Worm (Caenorhabditis elegans) whole organism, young adult: Measurements from ENCODE around the gene Y38E10A.35.

ENCODE experiments used
- C06A6.2 ChIP-seq: fragments of 200-800 bp; sonication (Bioruptor generic); conservative IDR thresholded peaks from 2 replicates; pipeline ENCODE4 v1.3.6; 2022; ENCODE audit warnings: missing genetic modification characterization, missing compliant biosample characterization
- F10E7.11 ChIP-seq: sonication (generic microtip); optimal IDR thresholded peaks from 2 replicates; lab custom pipeline; 2017; ENCODE audit warnings: mild to moderate bottlenecking, missing genetic modification characterization, moderate library complexity, missing compliant biosample characterization
- F22D6.2 ChIP-seq: sonication (generic microtip); optimal IDR thresholded peaks from 2 replicates; lab custom pipeline; 2016; ENCODE audit warnings: mild to moderate bottlenecking, missing genetic modification characterization, missing compliant biosample characterization
- F57A8.1 ChIP-seq: fragments of 200-800 bp; sonication (Bioruptor generic); optimal IDR thresholded peaks from 2 replicates; lab custom pipeline; 2018; ENCODE audit warnings: mild to moderate bottlenecking, missing genetic modification characterization, moderate library complexity, missing compliant biosample characterization
- T26A5.8 ChIP-seq: sonication (generic microtip); optimal IDR thresholded peaks from 2 replicates; lab custom pipeline; 2016; ENCODE audit warnings: missing genetic modification characterization, missing compliant biosample characterization
- Y53F4B.3 ChIP-seq: fragments of 200-800 bp; sonication (Bioruptor generic); IDR thresholded peaks from 2 replicates; pipeline ENCODE4 v1.3.6; 2022; ENCODE audit warnings: missing genetic modification reagents, missing genetic modification characterization, missing compliant biosample characterization
- Y56A3A.18 ChIP-seq: fragments of 200-800 bp; sonication (Bioruptor generic); IDR thresholded peaks from 2 replicates; pipeline ENCODE4 v1.3.6; 2022; ENCODE audit warnings: missing genetic modification reagents, missing genetic modification characterization, missing compliant biosample characterization
- Y67H2A.10 ChIP-seq: fragments of 200-800 bp; sonication (Bioruptor generic); conservative IDR thresholded peaks from 2 replicates; pipeline ENCODE4 v1.3.6; 2022; ENCODE audit warnings: missing genetic modification reagents, missing genetic modification characterization, missing compliant biosample characterization
- Y95B8A.8 ChIP-seq: fragments of 200-800 bp; sonication (Bioruptor generic); IDR thresholded peaks from 2 replicates; pipeline ENCODE4 v1.3.6; 2022; ENCODE audit warnings: missing genetic modification reagents, missing genetic modification characterization, missing compliant biosample characterization
- akir-1 ChIP-seq: fragments of 200-800 bp; sonication (Bioruptor generic); optimal IDR thresholded peaks from 2 replicates; lab custom pipeline; 2018; ENCODE audit warnings: mild to moderate bottlenecking, missing genetic modification characterization, moderate library complexity, missing compliant biosample characterization
- aptf-2 ChIP-seq: fragments of 200-800 bp; sonication (Bioruptor generic); conservative IDR thresholded peaks from 2 replicates; pipeline ENCODE4 v1.3.6; 2022; ENCODE audit warnings: missing genetic modification reagents, missing genetic modification characterization, missing compliant biosample characterization
- attf-3 ChIP-seq: fragments of 200-800 bp; sonication (Bioruptor generic); conservative IDR thresholded peaks from 2 replicates; pipeline ENCODE4 v1.3.6; 2022; ENCODE audit warnings: missing genetic modification reagents, missing genetic modification characterization, missing compliant biosample characterization
- bed-2 ChIP-seq: fragments of 200-800 bp; sonication (Bioruptor generic); IDR thresholded peaks from 2 replicates; pipeline ENCODE4 v1.3.6; 2022; ENCODE audit warnings: missing genetic modification reagents, missing genetic modification characterization, missing compliant biosample characterization
- dox-1 ChIP-seq: fragments of 200-800 bp; sonication (Bioruptor generic); IDR thresholded peaks from 2 replicates; pipeline ENCODE4 v1.3.6; 2022; ENCODE audit warnings: missing genetic modification reagents, missing genetic modification characterization, missing compliant biosample characterization
- dpff-1 ChIP-seq: sonication (generic microtip); optimal IDR thresholded peaks from 2 replicates; lab custom pipeline; 2017; ENCODE audit warnings: mild to moderate bottlenecking, missing genetic modification characterization, missing compliant biosample characterization
- egl-18 ChIP-seq: fragments of 200-800 bp; sonication (Bioruptor generic); IDR thresholded peaks from 2 replicates; pipeline ENCODE4 v1.3.6; 2022; ENCODE audit warnings: missing genetic modification reagents, missing genetic modification characterization, missing compliant biosample characterization
- fkh-3 ChIP-seq: sonication (generic microtip); optimal IDR thresholded peaks from 2 replicates; lab custom pipeline; 2016; ENCODE audit warnings: mild to moderate bottlenecking, missing genetic modification characterization, missing compliant biosample characterization
- gei-17 ChIP-seq: fragments of 200-800 bp; sonication (Bioruptor generic); optimal IDR thresholded peaks from 2 replicates; lab custom pipeline; 2018; ENCODE audit warnings: mild to moderate bottlenecking, missing genetic modification characterization, missing compliant biosample characterization
- him-1 ChIP-seq: sonication (generic microtip); optimal IDR thresholded peaks from 2 replicates; lab custom pipeline; 2016; ENCODE audit warnings: missing genotype, missing genetic modification reagents, missing genetic modification characterization, missing compliant biosample characterization
- hmg-1.2 ChIP-seq: fragments of 200-800 bp; sonication (Bioruptor generic); IDR thresholded peaks from 2 replicates; pipeline ENCODE4 v1.3.6; 2022; ENCODE audit warnings: missing genetic modification reagents, missing genetic modification characterization, missing compliant biosample characterization
- lsl-1 ChIP-seq: fragments of 200-800 bp; sonication (Bioruptor generic); optimal IDR thresholded peaks from 2 replicates; lab custom pipeline; 2018; ENCODE audit warnings: mild to moderate bottlenecking, missing genetic modification characterization, moderate library complexity, missing compliant biosample characterization
- mcd-1 ChIP-seq: fragments of 200-800 bp; sonication (Bioruptor generic); IDR thresholded peaks from 2 replicates; pipeline ENCODE4 v1.3.6; 2022; ENCODE audit warnings: missing genetic modification reagents, missing genetic modification characterization, missing compliant biosample characterization
- nfyb-1 ChIP-seq: fragments of 200-800 bp; sonication (Bioruptor generic); IDR thresholded peaks from 2 replicates; pipeline ENCODE4 v1.3.6; 2022; ENCODE audit warnings: missing genetic modification reagents, missing genetic modification characterization, missing compliant biosample characterization
- nhr-179 ChIP-seq: sonication (generic microtip); optimal IDR thresholded peaks from 2 replicates; lab custom pipeline; 2016; ENCODE audit warnings: mild to moderate bottlenecking, missing genetic modification characterization, missing compliant biosample characterization
- nhr-80 ChIP-seq: sonication (generic microtip); optimal IDR thresholded peaks from 2 replicates; lab custom pipeline; 2016; ENCODE audit warnings: missing genetic modification characterization, missing compliant biosample characterization
- pbrm-1 ChIP-seq: fragments of 200-800 bp; sonication (Bioruptor generic); IDR thresholded peaks from 2 replicates; pipeline ENCODE4 v1.3.6; 2022; ENCODE audit warnings: missing genetic modification reagents, missing genetic modification characterization, missing compliant biosample characterization
- rec-8 ChIP-seq, 2 experiments: sonication (generic microtip); optimal IDR thresholded peaks; 2 replicates each; lab custom pipeline; 2016; ENCODE audit warnings: mild to moderate bottlenecking in 2 of 2, missing genetic modification characterization in 2 of 2, missing genetic modification reagents in 2 of 2, missing genotype in 2 of 2, missing biosample characterization in 1 of 2, missing compliant biosample characterization in 1 of 2, moderate library complexity in 1 of 2
- sea-2 ChIP-seq: fragments of 200-800 bp; sonication (Bioruptor generic); IDR thresholded peaks from 2 replicates; pipeline ENCODE4 v1.3.6; 2022; ENCODE audit warnings: missing genetic modification characterization, missing compliant biosample characterization
- snpc-4 ChIP-seq, 5 experiments: fragments of 150-350 bp in 1 of 5; sonication (generic microtip) in 4 of 5; optimal IDR thresholded peaks; 2 replicates each; lab custom pipeline; 2014 to 2018; ENCODE audit warnings: missing genetic modification characterization in 5 of 5, missing biosample characterization in 3 of 5, antibody characterized with exemption in 2 of 5, mild to moderate bottlenecking in 2 of 5, missing compliant biosample characterization in 2 of 5, missing genotype in 2 of 5, moderate library complexity in 2 of 5, missing genetic modification reagents in 1 of 5
- zim-3 ChIP-seq: sonication (generic microtip); optimal IDR thresholded peaks from 2 replicates; lab custom pipeline; 2017; ENCODE audit warnings: mild to moderate bottlenecking, missing genetic modification characterization, moderate library complexity, missing compliant biosample characterization
- ztf-18 ChIP-seq: sonication (generic microtip); optimal IDR thresholded peaks from 2 replicates; lab custom pipeline; 2016; ENCODE audit warnings: missing genotype, mild to moderate bottlenecking, missing genetic modification characterization, missing compliant biosample characterization
- ztf-26 ChIP-seq: sonication (generic microtip); optimal IDR thresholded peaks from 2 replicates; lab custom pipeline; 2017; ENCODE audit warnings: missing genetic modification characterization, missing compliant biosample characterization
- ztf-28 ChIP-seq: fragments of 200-800 bp; sonication (Bioruptor generic); IDR thresholded peaks from 2 replicates; pipeline ENCODE4 v1.3.6; 2022; ENCODE audit warnings: missing genetic modification reagents, missing genetic modification characterization, missing compliant biosample characterization
- ztf-6 ChIP-seq: fragments of 200-800 bp; sonication (Bioruptor generic); IDR thresholded peaks from 2 replicates; pipeline ENCODE4 v1.3.6; 2022; ENCODE audit warnings: missing genetic modification reagents, missing genetic modification characterization, missing compliant biosample characterization

The Y38E10A.35 gene

DNA sequence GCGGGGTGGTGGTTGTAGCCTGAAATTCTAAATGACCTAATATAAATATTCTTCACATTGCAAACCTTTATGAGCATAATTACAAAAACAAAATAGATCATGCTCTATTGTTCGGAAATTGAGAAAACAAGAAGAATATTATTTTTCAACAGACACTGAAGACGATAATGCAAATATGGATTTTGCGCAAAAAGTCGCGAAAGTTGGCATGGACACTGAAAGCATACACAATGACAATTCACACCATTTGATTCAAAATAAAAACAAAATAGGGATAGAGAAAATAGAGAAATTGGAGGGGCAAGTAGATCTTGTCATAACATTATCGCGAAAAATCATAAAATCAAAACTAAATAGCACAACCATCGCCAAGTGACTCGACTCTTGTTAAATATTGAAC lies at the start of gene Y38E10A.35:
Y38E10A.35 (minus strand) TSS at position 101 of the 400 bp plus-strand sequence.
- TF ChIP-seq egl-18 (GFP tag; lab: Robert Waterston, UW) (no peak), gei-17 (GFP tag; lab: Kevin White, UChicago) (no peak), snpc-4 (GFP tag; optimal IDR thresholded peaks at IDR 0.05; lab: Kevin White, UChicago) (no peak), snpc-4 (tag; optimal IDR thresholded peaks at IDR 0.05; lab: Kevin White, UChicago) (no peak), him-1 (tag; lab: Kevin White, UChicago) (no peak), attf-3 (GFP tag; lab: Robert Waterston, UW) (no peak), bed-2 (GFP tag; lab: Robert Waterston, UW) (no peak), rec-8 (tag; optimal IDR thresholded peaks at IDR 0.05; lab: Kevin White, UChicago) (no peak), nhr-80 (tag; lab: Kevin White, UChicago) (no peak), ztf-18 (tag; lab: Kevin White, UChicago) (no peak), Y56A3A.18 (GFP tag; lab: Robert Waterston, UW) (no peak), akir-1 (GFP tag; lab: Kevin White, UChicago) (no peak), dpff-1 (tag; lab: Kevin White, UChicago) (no peak), pbrm-1 (GFP tag; lab: Robert Waterston, UW) (no peak), F22D6.2 (no peak), Y67H2A.10 (GFP tag; lab: Robert Waterston, UW) (no peak), hmg-1.2 (no peak), aptf-2 (no peak), dox-1 (GFP tag; lab: Robert Waterston, UW) (no peak), ztf-26 (tag; lab: Kevin White, UChicago) (no peak)

- TF ChIP-seq fkh-3 (tag; lab: Kevin White, UChicago) = no peak
- no peak for TF ChIP-seq F10E7.11 (tag; lab: Kevin White, UChicago)
- TF ChIP-seq, all 124 proteins: peak for 0
Observed at ce11 chrII:12621908-12622566, 49.4 kb upstream of the Y38E10A.35 start, which contains the start of gene nspe-8. Gene nspe-8, minus strand, starts transcription at chrII:12621958.

ce11 chrII:12620764-12621163 lies 48.1 kb upstream of the Y38E10A.35 start, which contains the start of gene nspe-1:
Gene nspe-1, minus strand, starts transcription at chrII:12620864.
- no peak for TF ChIP-seq sea-2 (GFP tag; lab: Robert Waterston, UW)
- no peak for TF ChIP-seq Y53F4B.3
- TF ChIP-seq ztf-6 (GFP tag; lab: Robert Waterston, UW) = no peak
- TF ChIP-seq mcd-1 (GFP tag; lab: Robert Waterston, UW) = no peak
- no peak for TF ChIP-seq Y95B8A.8 (GFP tag; lab: Robert Waterston, UW)
- no peak for TF ChIP-seq T26A5.8 (tag; lab: Kevin White, UChicago)
- TF ChIP-seq zim-3 (tag; lab: Kevin White, UChicago) = no peak
- TF ChIP-seq, all 124 proteins: peak for 0

DNA sequence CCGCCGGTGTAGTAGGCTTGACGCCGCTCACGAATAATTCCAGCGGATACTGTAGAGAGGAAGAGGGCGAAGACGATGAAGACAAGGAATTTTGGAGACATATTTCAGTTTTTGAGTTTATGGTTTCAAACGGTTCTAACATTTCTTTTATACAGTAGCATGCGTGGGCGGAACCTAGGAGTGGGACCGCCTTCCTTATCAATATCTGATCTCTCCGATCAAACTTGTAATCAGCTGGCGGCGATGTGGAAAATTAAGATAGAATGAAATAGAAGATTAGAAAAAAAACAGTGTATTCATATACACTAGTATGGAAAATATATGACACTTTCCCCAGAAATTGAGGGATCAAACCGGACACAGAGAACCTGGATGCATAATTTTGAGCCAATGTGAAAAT lies 46.6 kb upstream of the Y38E10A.35 start, which contains the start of gene nspe-2:
nspe-2 (minus strand) TSS at position 101 of the 400 bp plus-strand sequence.
- no peak for TF ChIP-seq nfyb-1
- TF ChIP-seq F57A8.1 (GFP tag; lab: Kevin White, UChicago) = no peak
- no peak for TF ChIP-seq nhr-179 (tag; lab: Kevin White, UChicago)
- TF ChIP-seq ztf-18 (tag; lab: Kevin White, UChicago) = no peak
- TF ChIP-seq pbrm-1 (GFP tag; lab: Robert Waterston, UW) = no peak
- TF ChIP-seq ztf-28 (GFP tag; lab: Robert Waterston, UW) = no peak
- TF ChIP-seq lsl-1 (GFP tag; lab: Kevin White, UChicago) = no peak
- no peak for TF ChIP-seq C06A6.2
